Fruit fly (Drosophila melanogaster) whole organism, wandering third instar larva: ENCODE measurements around the gene FASN2.

Source experiments
- CG32264 ChIP-seq: fragments of 200-800 bp; sonication (Bioruptor generic); optimal IDR thresholded peaks from 2 replicates; lab custom pipeline; 2016; ENCODE audit warnings: missing biosample characterization, missing genetic modification characterization
- CG9705 ChIP-seq: fragments of 200-800 bp; sonication (Bioruptor generic); optimal IDR thresholded peaks from 2 replicates; lab custom pipeline; 2018; ENCODE audit warnings: missing biosample characterization, mild to moderate bottlenecking, missing genetic modification characterization
- CrebA ChIP-seq: fragments of 200-800 bp; sonication (Bioruptor generic); optimal IDR thresholded peaks from 2 replicates; lab custom pipeline; 2016; ENCODE audit warnings: missing biosample characterization, mild to moderate bottlenecking, missing genetic modification characterization, borderline replicate concordance
- Dfd ChIP-seq: fragments of >200 bp; optimal IDR thresholded peaks from 2 replicates; lab custom pipeline; 2017; ENCODE audit warnings: missing biosample characterization, missing genetic modification characterization
- Dif ChIP-seq: fragments of 200-275, 200-300 bp; sonication (Bioruptor generic); optimal IDR thresholded peaks from 2 replicates; lab custom pipeline; 2018; ENCODE audit warnings: missing biosample characterization, missing genetic modification characterization; ENCODE audit not compliant: partially characterized antibody
- GATAd ChIP-seq: sonication (Bioruptor generic); optimal IDR thresholded peaks from 2 replicates; lab custom pipeline; 2016; ENCODE audit warnings: missing biosample characterization, missing genetic modification characterization
- HLH106 ChIP-seq: fragments of 200-800 bp; optimal IDR thresholded peaks from 3 replicates; lab custom pipeline; 2019; ENCODE audit warnings: missing biosample characterization, mild to moderate bottlenecking, missing genetic modification characterization, moderate library complexity
- Hnf4 ChIP-seq: fragments of 200-800 bp; sonication (Bioruptor generic); optimal IDR thresholded peaks from 2 replicates; lab custom pipeline; 2016; ENCODE audit warnings: missing biosample characterization, mild to moderate bottlenecking, missing genetic modification characterization
- Hr78 ChIP-seq: fragments of >200 bp; optimal IDR thresholded peaks from 2 replicates; lab custom pipeline; 2017; ENCODE audit warnings: missing biosample characterization, missing genetic modification characterization
- Hr83 ChIP-seq: fragments of 200-300 bp; sonication (Bioruptor generic); optimal IDR thresholded peaks from 2 replicates; lab custom pipeline; 2016; ENCODE audit warnings: missing biosample characterization, mild to moderate bottlenecking, missing genetic modification characterization, moderate library complexity; ENCODE audit not compliant: poor library complexity, severe bottlenecking
- Jra ChIP-seq: sonication (Bioruptor generic); optimal IDR thresholded peaks from 2 replicates; lab custom pipeline; 2016; ENCODE audit warnings: missing biosample characterization, missing genetic modification characterization
- Mio ChIP-seq: sonication (Bioruptor generic); optimal IDR thresholded peaks from 2 replicates; lab custom pipeline; 2016; ENCODE audit warnings: missing biosample characterization, missing genetic modification characterization
- Myc ChIP-seq: fragments of >200 bp; optimal IDR thresholded peaks from 2 replicates; lab custom pipeline; 2017
- N ChIP-seq: fragments of >200 bp; optimal IDR thresholded peaks from 2 replicates; lab custom pipeline; 2018; ENCODE audit warnings: missing biosample characterization, missing external identifiers, missing genetic modification characterization
- OdsH ChIP-seq: fragments of 200-800 bp; sonication (Bioruptor generic); optimal IDR thresholded peaks from 2 replicates; lab custom pipeline; 2016; ENCODE audit warnings: missing biosample characterization, mild to moderate bottlenecking, missing genetic modification characterization
- Rel ChIP-seq, 2 experiments: fragments of 200-800 bp; sonication (Bioruptor generic) in 1 of 2; optimal IDR thresholded peaks; 2 replicates in 1 of 2; 3 replicates in 1 of 2; lab custom pipeline; 2016 to 2019; ENCODE audit warnings: mild to moderate bottlenecking in 2 of 2, missing biosample characterization in 2 of 2, missing genetic modification characterization in 2 of 2, moderate library complexity in 1 of 2
- Sp1 ChIP-seq: fragments of 200-800 bp; sonication (Bioruptor generic); optimal IDR thresholded peaks from 3 replicates; lab custom pipeline; 2019; ENCODE audit warnings: missing biosample characterization, mild to moderate bottlenecking, missing genetic modification characterization, moderate library complexity
- Vsx2 ChIP-seq: fragments of 200-300, 225-300 bp; sonication (Bioruptor generic); optimal IDR thresholded peaks from 2 replicates; lab custom pipeline; 2018; ENCODE audit warnings: missing biosample characterization, missing genetic modification characterization; ENCODE audit not compliant: partially characterized antibody
- br ChIP-seq: fragments of 200-800 bp; sonication (Bioruptor generic); optimal IDR thresholded peaks from 2 replicates; lab custom pipeline; 2016; ENCODE audit warnings: missing biosample characterization, missing genetic modification characterization
- brk ChIP-seq: fragments of 200-800 bp; sonication (Bioruptor generic); optimal IDR thresholded peaks from 2 replicates; lab custom pipeline; 2016; ENCODE audit warnings: missing biosample characterization, mild to moderate bottlenecking, missing genetic modification characterization
- dl ChIP-seq, 2 experiments: fragments of 175-275, 200-275 bp in 1 of 2; fragments of 200-275 bp in 1 of 2; sonication (Bioruptor generic); optimal IDR thresholded peaks; lab custom pipeline; 2018; ENCODE audit warnings: mild to moderate bottlenecking in 2 of 2, missing biosample characterization in 2 of 2, missing genetic modification characterization in 2 of 2, moderate library complexity in 2 of 2; ENCODE audit not compliant: partially characterized antibody in 2 of 2, insufficient read depth in 1 of 2
- dmrt93B ChIP-seq: fragments of 200-800 bp; sonication (Bioruptor generic); optimal IDR thresholded peaks from 2 replicates; lab custom pipeline; 2018; ENCODE audit warnings: missing biosample characterization, mild to moderate bottlenecking, missing genetic modification characterization
- dsf ChIP-seq: sonication (Bioruptor generic); optimal IDR thresholded peaks from 2 replicates; lab custom pipeline; 2016; ENCODE audit warnings: missing biosample characterization, missing genetic modification characterization, borderline replicate concordance
- foxo ChIP-seq, 2 experiments: fragments of 200-800 bp; sonication (Bioruptor generic); optimal IDR thresholded peaks; 2 replicates in 1 of 2; 3 replicates in 1 of 2; lab custom pipeline; 2016 to 2017; ENCODE audit warnings: missing biosample characterization in 2 of 2, missing genetic modification characterization in 2 of 2
- fru ChIP-seq: fragments of 200-800 bp; sonication (Bioruptor generic); optimal IDR thresholded peaks from 3 replicates; lab custom pipeline; 2016; ENCODE audit warnings: missing biosample characterization, mild to moderate bottlenecking, missing genetic modification characterization
- h ChIP-seq: fragments of 200-800 bp; sonication (Bioruptor generic); optimal IDR thresholded peaks from 3 replicates; lab custom pipeline; 2016; ENCODE audit warnings: missing biosample characterization, mild to moderate bottlenecking, missing genetic modification characterization
- jim ChIP-seq: fragments of 175-275, 200-325 bp; sonication (Bioruptor generic); optimal IDR thresholded peaks from 2 replicates; lab custom pipeline; 2016; ENCODE audit warnings: missing biosample characterization, mild to moderate bottlenecking, missing genetic modification characterization
- lola ChIP-seq: fragments of >200 bp; optimal IDR thresholded peaks from 2 replicates; lab custom pipeline; 2017; ENCODE audit warnings: missing biosample characterization, missing genetic modification characterization
- pan ChIP-seq: fragments of >200 bp; optimal IDR thresholded peaks from 2 replicates; lab custom pipeline; 2017
- psq ChIP-seq: fragments of 200-800 bp; sonication (Bioruptor generic); optimal IDR thresholded peaks from 3 replicates; lab custom pipeline; 2017; ENCODE audit warnings: missing biosample characterization, mild to moderate bottlenecking, missing genetic modification characterization, moderate library complexity
- rgr ChIP-seq: fragments of 200-800 bp; sonication (Bioruptor generic); optimal IDR thresholded peaks from 3 replicates; lab custom pipeline; 2016; ENCODE audit warnings: missing biosample characterization, mild to moderate bottlenecking, missing genetic modification characterization
- sage ChIP-seq: fragments of 200-800 bp; sonication (Bioruptor generic); optimal IDR thresholded peaks from 2 replicates; lab custom pipeline; 2016; ENCODE audit warnings: missing biosample characterization, mild to moderate bottlenecking, missing genetic modification characterization
- sv ChIP-seq: fragments of 200-800 bp; sonication (Bioruptor generic); optimal IDR thresholded peaks from 3 replicates; lab custom pipeline; 2016; ENCODE audit warnings: missing biosample characterization, missing genetic modification characterization
- tai ChIP-seq: sonication (Bioruptor generic); optimal IDR thresholded peaks from 2 replicates; lab custom pipeline; 2016; ENCODE audit warnings: missing biosample characterization, missing genetic modification characterization
- usp ChIP-seq: fragments of >200 bp; optimal IDR thresholded peaks from 2 replicates; lab custom pipeline; 2017; ENCODE audit warnings: missing biosample characterization, missing genetic modification characterization
- woc ChIP-seq: sonication (Bioruptor generic); optimal IDR thresholded peaks from 2 replicates; lab custom pipeline; 2016; ENCODE audit warnings: missing biosample characterization, mild to moderate bottlenecking, missing genetic modification characterization

Gene FASN2

DNA sequence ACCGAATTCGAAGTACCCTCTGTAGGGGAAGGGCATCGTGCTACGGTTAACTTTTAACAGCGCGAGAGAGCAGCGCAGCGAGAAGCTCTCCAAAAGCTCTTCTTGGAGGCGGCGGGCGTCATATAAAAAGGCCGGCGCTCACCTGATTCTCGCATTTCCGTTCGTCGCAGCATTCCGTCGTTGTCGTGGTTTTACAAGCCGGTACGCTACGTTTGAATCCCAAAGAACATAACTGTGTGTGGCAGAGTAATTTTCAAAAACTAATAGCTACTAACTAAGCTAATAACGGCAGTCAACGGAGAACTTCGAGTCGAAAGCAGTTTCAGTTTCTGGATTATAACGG lies 12.7 kb downstream of the FASN2 start, which contains the start of gene FASN1:
Gene FASN1 (plus strand): TSS at position 151 of the 343 bp plus-strand sequence.
- no peak for TF ChIP-seq brk
- TF ChIP-seq Hnf4 (GFP tag; lab: Kevin White, UChicago) = no peak
- TF ChIP-seq tai = no peak
- TF ChIP-seq Hr83 = peak; percentile 70
- no peak for TF ChIP-seq GATAd (GFP tag; lab: Kevin White, UChicago)
- no peak for TF ChIP-seq usp (GFP tag; lab: Kevin White, UChicago)
- peak; percentile 48 for TF ChIP-seq Jra (GFP tag; lab: Kevin White, UChicago)
- TF ChIP-seq Vsx2 (GFP tag; lab: Kevin White, UChicago) = no peak
- peak; percentile 26 for TF ChIP-seq rgr (GFP tag; lab: Kevin White, UChicago)
- no peak for TF ChIP-seq psq
- TF ChIP-seq br (GFP tag; lab: Kevin White, UChicago) = peak; percentile 17
- TF ChIP-seq sv = no peak
- TF ChIP-seq Hr78 (GFP tag; lab: Kevin White, UChicago) = no peak
- no peak for TF ChIP-seq Myc (lab: Kevin White, UChicago)
- no peak for TF ChIP-seq jim
- no peak for TF ChIP-seq N (GFP tag; lab: Kevin White, UChicago)
- TF ChIP-seq sage (GFP tag; lab: Kevin White, UChicago) = no peak
- no peak for TF ChIP-seq lola (GFP tag; lab: Kevin White, UChicago)
- TF ChIP-seq fru (GFP tag; lab: Kevin White, UChicago) = no peak
- no peak for TF ChIP-seq woc (GFP tag; lab: Kevin White, UChicago)
- peak; percentile 23 for TF ChIP-seq h (GFP tag; lab: Kevin White, UChicago)
- TF ChIP-seq CG32264 = no peak
- TF ChIP-seq Dfd (GFP tag; lab: Kevin White, UChicago) = no peak
- TF ChIP-seq CrebA (GFP tag; lab: Kevin White, UChicago) = no peak
- no peak for TF ChIP-seq CG9705 (GFP tag; lab: Kevin White, UChicago)
- TF ChIP-seq pan (lab: Kevin White, UChicago) = no peak
- no peak for TF ChIP-seq dmrt93B (GFP tag; lab: Kevin White, UChicago)
- no peak for TF ChIP-seq Rel (GFP tag; optimal IDR thresholded peaks at IDR 0.05; lab: Kevin White, UChicago)
- TF ChIP-seq Rel (tag; optimal IDR thresholded peaks at IDR 0.05; lab: Kevin White, UChicago) = peak; percentile 47
- no peak for TF ChIP-seq foxo (GFP tag; optimal IDR thresholded peaks at IDR 0.05; lab: Kevin White, UChicago)
- TF ChIP-seq dsf (GFP tag; lab: Kevin White, UChicago) = no peak
- TF ChIP-seq HLH106 = peak; percentile 29
- peak; percentile 72 for TF ChIP-seq Dif (GFP tag; lab: Kevin White, UChicago)
- no peak for TF ChIP-seq OdsH (GFP tag; lab: Kevin White, UChicago)
- peak; percentile 27 for TF ChIP-seq Sp1 (GFP tag; lab: Kevin White, UChicago)
- TF ChIP-seq, all 38 proteins: peak for 9

DNA sequence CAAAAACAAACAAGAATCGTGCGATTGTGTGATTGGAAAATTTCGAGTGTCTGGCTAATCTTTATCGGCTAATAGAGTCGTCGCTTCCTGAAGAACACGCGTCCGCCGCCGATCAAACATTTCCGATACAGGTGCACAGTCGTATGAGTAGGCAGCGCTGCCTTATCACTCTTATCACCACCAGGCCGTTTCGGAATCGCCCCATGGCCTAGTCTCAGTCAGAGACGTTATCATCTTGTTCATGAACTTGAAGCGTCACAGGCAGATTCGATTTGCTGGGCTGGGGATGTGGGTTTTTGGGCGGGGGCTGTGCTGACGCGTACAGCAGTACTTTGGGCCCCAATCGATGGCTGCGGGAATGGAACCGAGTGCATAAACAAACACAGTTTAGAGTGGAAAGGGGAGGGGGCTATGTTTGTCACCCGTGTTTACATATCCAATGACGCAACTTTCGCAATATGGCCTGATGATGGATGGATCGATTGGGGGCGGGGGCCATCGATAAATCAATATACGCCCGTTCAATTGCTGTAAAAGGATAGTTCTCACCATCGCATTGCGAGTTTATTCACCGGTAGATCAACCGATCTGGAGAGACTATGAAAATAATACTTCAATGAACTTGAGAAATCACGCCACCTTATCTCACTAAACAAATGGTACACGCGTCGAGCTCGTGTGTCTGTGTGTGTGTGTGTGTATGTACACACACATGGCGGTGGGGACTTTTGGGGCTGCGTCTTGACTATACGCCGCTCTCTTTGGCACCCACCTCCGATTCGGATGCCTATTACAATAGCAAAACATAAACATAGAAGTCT lies 14.4 kb downstream of the FASN2 start:
- no peak for TF ChIP-seq woc (GFP tag; lab: Kevin White, UChicago)
- no peak for TF ChIP-seq br (GFP tag; lab: Kevin White, UChicago)
- TF ChIP-seq dl (GFP tag; optimal IDR thresholded peaks at IDR 0.05; lab: Kevin White, UChicago; ENCODE audit: insufficient read depth in 1 of 2, partially characterized antibody in 2 of 2) = no peak
- TF ChIP-seq sv = no peak
- no peak for TF ChIP-seq Hnf4 (GFP tag; lab: Kevin White, UChicago)
- TF ChIP-seq Vsx2 (GFP tag; lab: Kevin White, UChicago) = no peak
- TF ChIP-seq h (GFP tag; lab: Kevin White, UChicago) = peak; percentile 93
- peak; percentile 11 for TF ChIP-seq rgr (GFP tag; lab: Kevin White, UChicago)
- TF ChIP-seq CrebA (GFP tag; lab: Kevin White, UChicago) = no peak
- peak; percentile 52 for TF ChIP-seq Hr83
- no peak for TF ChIP-seq N (GFP tag; lab: Kevin White, UChicago)
- no peak for TF ChIP-seq dmrt93B (GFP tag; lab: Kevin White, UChicago)
- no peak for TF ChIP-seq Hr78 (GFP tag; lab: Kevin White, UChicago)
- TF ChIP-seq foxo (GFP tag; optimal IDR thresholded peaks at IDR 0.05; lab: Kevin White, UChicago) = no peak
- no peak for TF ChIP-seq sage (GFP tag; lab: Kevin White, UChicago)
- TF ChIP-seq OdsH (GFP tag; lab: Kevin White, UChicago) = peak; percentile 14
- no peak for TF ChIP-seq Mio
- no peak for TF ChIP-seq Dfd (GFP tag; lab: Kevin White, UChicago)
- TF ChIP-seq dsf (GFP tag; lab: Kevin White, UChicago) = no peak
- TF ChIP-seq fru (GFP tag; lab: Kevin White, UChicago) = peak; percentile 22
- no peak for TF ChIP-seq tai
- no peak for TF ChIP-seq Myc (lab: Kevin White, UChicago)
- no peak for TF ChIP-seq jim
- TF ChIP-seq Sp1 (GFP tag; lab: Kevin White, UChicago) = no peak
- TF ChIP-seq Rel (GFP tag; optimal IDR thresholded peaks at IDR 0.05; lab: Kevin White, UChicago) = no peak
- TF ChIP-seq Rel (tag; optimal IDR thresholded peaks at IDR 0.05; lab: Kevin White, UChicago) = peak; percentile 70
